Fruit fly (Drosophila melanogaster) whole organism, embryonic: ENCODE data around the gene Polr1F.
A peak's percentile ranks its signal among the peaks of the same experiment; 100 is the strongest.

Experiments used
- Antp ChIP-seq: fragments of 200-800 bp; sonication (Bioruptor generic); optimal IDR thresholded peaks from 3 replicates; lab custom pipeline; 2016; ENCODE audit warnings: missing biosample characterization, missing genetic modification characterization
- B-H2 ChIP-seq: fragments of 200-800 bp; sonication (Bioruptor generic); optimal IDR thresholded peaks from 2 replicates; lab custom pipeline; 2018; ENCODE audit warnings: missing biosample characterization, mild to moderate bottlenecking, missing genetic modification characterization
- Bgb ChIP-seq: fragments of 200-800 bp; sonication (Bioruptor generic); IDR thresholded peaks from 2 replicates; pipeline ENCODE4 v1.3.6; 2022; ENCODE audit warnings: missing biosample characterization, missing genetic modification characterization; ENCODE audit not compliant: partially characterized antibody
- CG11456 ChIP-seq: fragments of 200-800 bp; sonication (Bioruptor generic); IDR thresholded peaks from 3 replicates; pipeline ENCODE4 v1.3.6; 2022; ENCODE audit warnings: missing biosample characterization, missing genetic modification characterization
- CG11723 ChIP-seq: fragments of 200-800 bp; sonication (Bioruptor generic); optimal IDR thresholded peaks from 2 replicates; lab custom pipeline; 2017; ENCODE audit warnings: missing biosample characterization, mild to moderate bottlenecking, missing genetic modification characterization
- CG12391 ChIP-seq: fragments of 200-800 bp; sonication (Bioruptor generic); optimal IDR thresholded peaks from 3 replicates; lab custom pipeline; 2018; ENCODE audit warnings: missing biosample characterization, mild to moderate bottlenecking, missing genetic modification characterization, moderate library complexity
- CG1529 ChIP-seq: fragments of 200-800 bp; sonication (Bioruptor generic); optimal IDR thresholded peaks from 3 replicates; lab custom pipeline; 2018; ENCODE audit warnings: missing biosample characterization, missing genetic modification characterization
- CG15696 ChIP-seq: fragments of 200-800 bp; sonication (Bioruptor generic); optimal IDR thresholded peaks from 2 replicates; lab custom pipeline; 2019; ENCODE audit warnings: missing biosample characterization, mild to moderate bottlenecking, missing genetic modification characterization, moderate library complexity
- CG16815 ChIP-seq: fragments of 200-800 bp; sonication (Bioruptor generic); optimal IDR thresholded peaks from 3 replicates; lab custom pipeline; 2017; ENCODE audit warnings: missing biosample characterization, mild to moderate bottlenecking, missing genetic modification characterization
- CG17385 ChIP-seq: fragments of 200-800 bp; sonication (Bioruptor generic); optimal IDR thresholded peaks from 3 replicates; lab custom pipeline; 2018; ENCODE audit warnings: missing biosample characterization, mild to moderate bottlenecking, missing genetic modification characterization
- CG17612 ChIP-seq: fragments of 200-800 bp; sonication (Bioruptor generic); IDR thresholded peaks from 2 replicates; pipeline ENCODE4 v1.3.6; 2022; ENCODE audit warnings: missing biosample characterization, missing genetic modification characterization
- CG17829 ChIP-seq: fragments of 200-800 bp; optimal IDR thresholded peaks from 2 replicates; lab custom pipeline; 2019; ENCODE audit warnings: missing biosample characterization, mild to moderate bottlenecking, missing genetic modification characterization, moderate library complexity
- CG32772 ChIP-seq: fragments of 200-800 bp; sonication (Bioruptor generic); IDR thresholded peaks from 2 replicates; pipeline ENCODE4 v1.3.6; 2022; ENCODE audit warnings: missing biosample characterization, missing genetic modification characterization
- CG3995 ChIP-seq: fragments of 200-800 bp; sonication (Bioruptor generic); optimal IDR thresholded peaks from 3 replicates; lab custom pipeline; 2016; ENCODE audit warnings: missing biosample characterization, missing genetic modification characterization
- CG42726 ChIP-seq: fragments of 200-800 bp; sonication (Bioruptor generic); IDR thresholded peaks from 2 replicates; pipeline ENCODE4 v1.3.6; 2022; ENCODE audit warnings: missing biosample characterization, missing genetic modification characterization; ENCODE audit not compliant: partially characterized antibody
- CG6272 ChIP-seq: fragments of 200-800 bp; sonication (Bioruptor generic); IDR thresholded peaks from 2 replicates; pipeline ENCODE4 v1.3.6; 2022; ENCODE audit warnings: missing biosample characterization, missing genetic modification characterization
- CG6765 ChIP-seq: fragments of 200-800 bp; sonication (Bioruptor generic); optimal IDR thresholded peaks from 3 replicates; lab custom pipeline; 2017; ENCODE audit warnings: missing biosample characterization, mild to moderate bottlenecking, missing genetic modification characterization
- CG7928 ChIP-seq: fragments of 200-800 bp; sonication (Bioruptor generic); optimal IDR thresholded peaks from 2 replicates; lab custom pipeline; 2017; ENCODE audit warnings: missing biosample characterization, mild to moderate bottlenecking, missing genetic modification characterization
- CG7987 ChIP-seq: fragments of 200-800 bp; sonication (Bioruptor generic); optimal IDR thresholded peaks from 2 replicates; lab custom pipeline; 2018; ENCODE audit warnings: missing biosample characterization, mild to moderate bottlenecking, missing genetic modification characterization, moderate library complexity
- CG9609 ChIP-seq: fragments of 200-800 bp; sonication (Bioruptor generic); optimal IDR thresholded peaks from 3 replicates; lab custom pipeline; 2016; ENCODE audit warnings: missing biosample characterization, missing genetic modification characterization
- CG9876 ChIP-seq: fragments of 200-800 bp; sonication (Bioruptor generic); optimal IDR thresholded peaks from 2 replicates; lab custom pipeline; 2016; ENCODE audit warnings: missing biosample characterization, missing genetic modification characterization
- HHEX ChIP-seq: fragments of 200-800 bp; sonication (Bioruptor generic); optimal IDR thresholded peaks from 3 replicates; lab custom pipeline; 2017; ENCODE audit warnings: missing biosample characterization, mild to moderate bottlenecking, missing genetic modification characterization, missing genetic modification reagents
- Nf-YB ChIP-seq: fragments of 200-800 bp; sonication (Bioruptor generic); optimal IDR thresholded peaks from 3 replicates; lab custom pipeline; 2019; ENCODE audit warnings: missing biosample characterization, mild to moderate bottlenecking, missing genetic modification characterization, moderate library complexity
- PHDP ChIP-seq: fragments of 200-800 bp; sonication (Bioruptor generic); optimal IDR thresholded peaks from 3 replicates; lab custom pipeline; 2018; ENCODE audit warnings: missing biosample characterization, mild to moderate bottlenecking, missing genetic modification characterization, moderate library complexity
- Sin3A ChIP-seq: fragments of >200 bp; optimal IDR thresholded peaks from 2 replicates; lab custom pipeline; 2018
- Sry-δ ChIP-seq: fragments of 200-800 bp; sonication (Bioruptor generic); optimal IDR thresholded peaks from 2 replicates; lab custom pipeline; 2016; ENCODE audit warnings: missing biosample characterization, missing genetic modification characterization
- Tbp ChIP-seq: fragments of >200 bp; optimal IDR thresholded peaks from 2 replicates; lab custom pipeline; 2018; ENCODE audit warnings: missing biosample characterization, missing genetic modification characterization
- YL-1 ChIP-seq: fragments of 200-800 bp; sonication (Bioruptor generic); optimal IDR thresholded peaks from 3 replicates; lab custom pipeline; 2017; ENCODE audit warnings: missing biosample characterization, mild to moderate bottlenecking, missing genetic modification characterization
- aop ChIP-seq: fragments of 200-800 bp; sonication (Bioruptor generic); IDR thresholded peaks from 2 replicates; pipeline ENCODE4 v1.3.6; 2022; ENCODE audit warnings: missing biosample characterization, missing genetic modification characterization
- ci ChIP-seq: fragments of 200-800 bp; sonication (Bioruptor generic); IDR thresholded peaks from 3 replicates; pipeline ENCODE4 v1.3.6; 2022; ENCODE audit warnings: missing biosample characterization, missing genetic modification characterization
- crp ChIP-seq, 2 experiments: fragments of 200-800 bp; sonication (Bioruptor generic); optimal IDR thresholded peaks; 2 replicates in 1 of 2; 3 replicates in 1 of 2; lab custom pipeline; 2017; ENCODE audit warnings: missing biosample characterization in 2 of 2, missing genetic modification characterization in 2 of 2, mild to moderate bottlenecking in 1 of 2, moderate library complexity in 1 of 2
- dimm ChIP-seq: fragments of 200-800 bp; sonication (Bioruptor generic); IDR thresholded peaks from 2 replicates; pipeline ENCODE4 v1.3.6; 2022; ENCODE audit warnings: missing biosample characterization, missing genetic modification characterization
- gcm2 ChIP-seq: fragments of 200-800 bp; sonication (Bioruptor generic); optimal IDR thresholded peaks from 2 replicates; lab custom pipeline; 2016; ENCODE audit warnings: missing biosample characterization, missing genetic modification characterization
- gfzf ChIP-seq: fragments of 200-800 bp; sonication (Bioruptor generic); optimal IDR thresholded peaks from 2 replicates; lab custom pipeline; 2016; ENCODE audit warnings: missing biosample characterization, mild to moderate bottlenecking, missing genetic modification characterization, moderate library complexity
- gsb ChIP-seq: fragments of 200-800 bp; sonication (Bioruptor generic); IDR thresholded peaks from 2 replicates; pipeline ENCODE4 v1.3.6; 2022; ENCODE audit warnings: missing biosample characterization, missing genetic modification characterization
- klu ChIP-seq: fragments of 200-800 bp; sonication (Bioruptor generic); IDR thresholded peaks from 2 replicates; pipeline ENCODE4 v1.3.6; 2022; ENCODE audit warnings: missing biosample characterization, missing genetic modification characterization
- mam ChIP-seq: fragments of 200-800 bp; sonication (Bioruptor generic); optimal IDR thresholded peaks from 3 replicates; lab custom pipeline; 2016; ENCODE audit warnings: missing biosample characterization, missing genetic modification characterization
- nerfin-2 ChIP-seq: fragments of 200-800 bp; sonication (Bioruptor generic); IDR thresholded peaks from 2 replicates; pipeline ENCODE4 v1.3.6; 2022; ENCODE audit warnings: missing biosample characterization, missing genetic modification characterization; ENCODE audit not compliant: partially characterized antibody
- nmo ChIP-seq: fragments of 200-800 bp; sonication (Bioruptor generic); optimal IDR thresholded peaks from 2 replicates; lab custom pipeline; 2018; ENCODE audit warnings: missing biosample characterization, mild to moderate bottlenecking, missing genetic modification characterization, moderate library complexity
- oc ChIP-seq: fragments of 200-800 bp; sonication (Bioruptor generic); optimal IDR thresholded peaks from 2 replicates; lab custom pipeline; 2018; ENCODE audit warnings: missing biosample characterization, mild to moderate bottlenecking, missing genetic modification characterization, moderate library complexity
- odd ChIP-seq: fragments of 200-800 bp; sonication (Bioruptor generic); optimal IDR thresholded peaks from 2 replicates; lab custom pipeline; 2017; ENCODE audit warnings: missing biosample characterization, mild to moderate bottlenecking, missing genetic modification characterization
- pros ChIP-seq: fragments of 200-800 bp; sonication (Bioruptor generic); optimal IDR thresholded peaks from 3 replicates; lab custom pipeline; 2019; ENCODE audit warnings: missing biosample characterization, mild to moderate bottlenecking, missing genetic modification characterization, moderate library complexity
- pzg ChIP-seq: fragments of 200-800 bp; sonication (Bioruptor generic); optimal IDR thresholded peaks from 3 replicates; lab custom pipeline; 2018; ENCODE audit warnings: missing biosample characterization, mild to moderate bottlenecking, missing genetic modification characterization, moderate library complexity
- repo ChIP-seq: fragments of 200-800 bp; sonication (Bioruptor generic); optimal IDR thresholded peaks from 2 replicates; lab custom pipeline; 2016; ENCODE audit warnings: missing biosample characterization, missing genetic modification characterization
- rib ChIP-seq: fragments of 200-800 bp; sonication (Bioruptor generic); IDR thresholded peaks from 2 replicates; pipeline ENCODE4 v1.3.6; 2022; ENCODE audit warnings: missing biosample characterization, missing genetic modification characterization
- sens-2 ChIP-seq: fragments of 200-800 bp; sonication (Bioruptor generic); IDR thresholded peaks from 2 replicates; pipeline ENCODE4 v1.3.6; 2022; ENCODE audit warnings: missing biosample characterization, missing genetic modification characterization
- sim ChIP-seq: fragments of 200-800 bp; sonication (Bioruptor generic); IDR thresholded peaks from 2 replicates; pipeline ENCODE4 v1.3.6; 2022; ENCODE audit warnings: missing biosample characterization, missing genetic modification characterization
- slou ChIP-seq: fragments of 200-800 bp; sonication (Bioruptor generic); optimal IDR thresholded peaks from 3 replicates; lab custom pipeline; 2016; ENCODE audit warnings: missing biosample characterization, missing genetic modification characterization
- sug ChIP-seq: fragments of 200-800 bp; optimal IDR thresholded peaks from 2 replicates; lab custom pipeline; 2019; ENCODE audit warnings: missing biosample characterization, mild to moderate bottlenecking, missing genetic modification characterization, moderate library complexity
- zen2 ChIP-seq: fragments of 200-800 bp; sonication (Bioruptor generic); IDR thresholded peaks from 3 replicates; pipeline ENCODE4 v1.3.6; 2022; ENCODE audit warnings: missing biosample characterization, missing genetic modification characterization; ENCODE audit not compliant: partially characterized antibody
- zfh1 ChIP-seq: fragments of 200-800 bp; sonication (Bioruptor generic); IDR thresholded peaks from 3 replicates; pipeline ENCODE4 v1.3.6; 2022; ENCODE audit warnings: missing biosample characterization, missing genetic modification characterization

Polr1F gene

DNA sequence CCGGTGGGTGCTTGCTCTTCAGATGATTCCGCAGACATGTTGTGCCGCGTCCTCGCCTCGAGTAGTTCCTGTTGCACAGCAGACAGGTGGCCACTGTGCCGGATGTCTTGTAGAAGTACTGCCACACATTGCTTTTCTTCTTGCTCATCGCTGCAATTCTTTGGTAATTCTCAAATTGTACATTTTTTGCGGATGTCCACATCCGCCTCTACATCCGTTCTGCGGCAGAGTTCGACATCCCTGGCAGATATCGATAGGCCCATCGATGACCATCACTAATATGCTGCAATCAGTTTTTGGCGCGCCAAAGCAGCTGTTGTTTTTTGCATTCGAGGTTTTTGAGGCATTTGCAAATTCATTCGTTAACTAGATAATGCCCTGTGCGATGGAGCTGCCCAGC lies 49.1 kb upstream of the Polr1F start, which contains the start of the genes CG13775 and CG3430:
TSS of gene CG13775 (minus strand) at position 226 of the 400 bp plus-strand sequence.
TSS of gene CG3430 (plus strand) at position 284 of the 400 bp plus-strand sequence.
- peak; percentile 43 for TF ChIP-seq Sin3A
- TF ChIP-seq CG32772 (GFP tag; lab: Robert Waterston, UW): 0 out of 2 replicates have a peak, but pooled peaks have one; percentile 6
- TF ChIP-seq CG7928 (GFP tag; lab: Kevin White, UChicago): peak; percentile 89
- TF ChIP-seq gfzf (GFP tag; lab: Kevin White, UChicago): peak; percentile 14
- peak; percentile 77 for TF ChIP-seq Bgb (GFP tag; lab: Robert Waterston, UW)
- no peak for TF ChIP-seq Nf-YB (GFP tag; lab: Kevin White, UChicago)
- TF ChIP-seq zen2 (GFP tag; lab: Robert Waterston, UW): peak; percentile 40; the same call in 1 of the 3 replicates
- TF ChIP-seq CG12391 (tag; lab: Kevin White, UChicago): peak; percentile 38
- peak; percentile 30 for TF ChIP-seq CG7987 (GFP tag; lab: Kevin White, UChicago)
- TF ChIP-seq sug (tag; lab: Kevin White, UChicago): peak; percentile 22
- TF ChIP-seq Sry-δ (GFP tag; lab: Kevin White, UChicago): peak; percentile 93
- TF ChIP-seq PHDP (tag; lab: Kevin White, UChicago): no peak
- TF ChIP-seq CG15696 (tag; lab: Kevin White, UChicago): peak; percentile 0
- no peak for TF ChIP-seq odd (GFP tag; lab: Kevin White, UChicago)
- 0 out of 2 replicates have a peak, but pooled peaks have one; percentile 12 for TF ChIP-seq rib (GFP tag; lab: Robert Waterston, UW)
- no peak for TF ChIP-seq HHEX
- peak; percentile 39 for TF ChIP-seq CG17385
- TF ChIP-seq CG9876: peak; percentile 15
- 0 out of 2 replicates have a peak, but pooled peaks have one; percentile 6 for TF ChIP-seq klu
- no peak for TF ChIP-seq sens-2 (GFP tag; lab: Robert Waterston, UW)
- no peak for TF ChIP-seq CG1529 (GFP tag; lab: Kevin White, UChicago)
- peak; percentile 94 for TF ChIP-seq aop (GFP tag; lab: Robert Waterston, UW)
- peak; percentile 45; the same call in 2 of the 3 replicates for TF ChIP-seq zfh1 (GFP tag; lab: Robert Waterston, UW)
- TF ChIP-seq CG9609 (GFP tag; lab: Kevin White, UChicago): peak; percentile 30
- peak; percentile 28 to 84 for TF ChIP-seq crp (GFP tag; optimal IDR thresholded peaks at IDR 0.05; lab: Kevin White, UChicago)
- no peak for TF ChIP-seq dimm (GFP tag; lab: Robert Waterston, UW)
- no peak for TF ChIP-seq CG3995 (GFP tag; lab: Kevin White, UChicago)
- peak; percentile 66; the same call in 1 of the 2 replicates for TF ChIP-seq CG42726 (GFP tag; lab: Robert Waterston, UW)
- TF ChIP-seq slou: no peak
- TF ChIP-seq CG17829: peak; percentile 42
- peak; percentile 52; the same call in 2 of the 3 replicates for TF ChIP-seq ci (GFP tag; lab: Robert Waterston, UW)
- TF ChIP-seq CG6765 (GFP tag; lab: Kevin White, UChicago): peak; percentile 33
- 0 out of 2 replicates have a peak, but pooled peaks have one; percentile 14 for TF ChIP-seq gsb (GFP tag; lab: Robert Waterston, UW)
- no peak for TF ChIP-seq CG17612 (GFP tag; lab: Robert Waterston, UW)
- TF ChIP-seq CG16815 (GFP tag; lab: Kevin White, UChicago): no peak
- peak; percentile 78 for TF ChIP-seq pzg
- TF ChIP-seq mam (GFP tag; lab: Kevin White, UChicago): peak; percentile 52
- TF ChIP-seq CG6272 (GFP tag; lab: Robert Waterston, UW): 0 out of 2 replicates have a peak, but pooled peaks have one; percentile 15
- no peak for TF ChIP-seq CG11723 (GFP tag; lab: Kevin White, UChicago)
- no peak for TF ChIP-seq oc (tag; lab: Kevin White, UChicago)
- no peak for TF ChIP-seq B-H2 (GFP tag; lab: Kevin White, UChicago)
- TF ChIP-seq gcm2 (GFP tag; lab: Kevin White, UChicago): no peak
- no peak for TF ChIP-seq pros
- peak; percentile 58; the same call in 2 of the 3 replicates for TF ChIP-seq CG11456 (GFP tag; lab: Robert Waterston, UW)
- peak; percentile 32 for TF ChIP-seq YL-1 (GFP tag; lab: Kevin White, UChicago)
- no peak for TF ChIP-seq Tbp (GFP tag; lab: Kevin White, UChicago)
- no peak for TF ChIP-seq nerfin-2 (GFP tag; lab: Robert Waterston, UW)
- no peak for TF ChIP-seq sim (GFP tag; lab: Robert Waterston, UW)
- TF ChIP-seq repo: peak; percentile 28
- TF ChIP-seq nmo (GFP tag; lab: Kevin White, UChicago): peak; percentile 43
- peak; percentile 62 for TF ChIP-seq Antp (GFP tag; lab: Kevin White, UChicago)
